Fruit fly (Drosophila melanogaster): Measurements from ENCODE around the gene CG12535.

The CG12535 gene

dm6 chrX:3381667-3382066, 67.1 kb downstream of the CG12535 start (continued):
- TF ChIP-seq CG13775 (GFP tag; optimal IDR thresholded peaks at IDR 0.05), result no peak
- no peak; the same call in 1 of the 2 replicates for TF ChIP-seq CG14667 (GFP tag; IDR thresholded peaks at IDR 0.05)
- peak; percentile 51 for TF ChIP-seq cato (GFP tag; optimal IDR thresholded peaks at IDR 0.05; ENCODE audit: borderline replicate concordance)
- peak; percentile 64; the same call in 2 of the 3 replicates for TF ChIP-seq Dbx (GFP tag; IDR thresholded peaks at IDR 0.05)
- peak; percentile 44 for TF ChIP-seq ems (GFP tag; optimal IDR thresholded peaks at IDR 0.05)
- peak; percentile 62 for TF ChIP-seq Hr3 (GFP tag; optimal IDR thresholded peaks at IDR 0.05)
- peak; percentile 77; the same call in 1 of the 2 replicates for TF ChIP-seq ttk (GFP tag; IDR thresholded peaks at IDR 0.05)
- 0 out of 3 replicates have a peak, but pooled peaks have one; percentile 31 for TF ChIP-seq z (GFP tag; IDR thresholded peaks at IDR 0.05)
- TF ChIP-seq CG7786 (GFP tag; optimal IDR thresholded peaks at IDR 0.05), result peak; percentile 68
- TF ChIP-seq hkb (optimal IDR thresholded peaks at IDR 0.05), result no peak
- TF ChIP-seq hkb (GFP tag; IDR thresholded peaks at IDR 0.05), result peak; percentile 87
- TF ChIP-seq CG9932 (GFP tag; IDR thresholded peaks at IDR 0.05), result peak; percentile 67
- no peak; the same call in 1 of the 2 replicates for TF ChIP-seq chm (GFP tag; IDR thresholded peaks at IDR 0.05)
- TF ChIP-seq tap (tag; optimal IDR thresholded peaks at IDR 0.05), result peak; percentile 57
- peak; percentile 65 for TF ChIP-seq peb (GFP tag; IDR thresholded peaks at IDR 0.05)
- peak; percentile 1 for TF ChIP-seq CG6813 (GFP tag; optimal IDR thresholded peaks at IDR 0.05)
- no peak for TF ChIP-seq usp (GFP tag; optimal IDR thresholded peaks at IDR 0.05)
- peak; percentile 46; the same call in 1 of the 2 replicates for TF ChIP-seq danr (GFP tag; IDR thresholded peaks at IDR 0.05)
- no peak for TF ChIP-seq B-H2 (GFP tag; optimal IDR thresholded peaks at IDR 0.05)
- peak; percentile 40 for TF ChIP-seq gcm2 (GFP tag; optimal IDR thresholded peaks at IDR 0.05)
- TF ChIP-seq sima (GFP tag; optimal IDR thresholded peaks at IDR 0.05), result peak; percentile 25
- TF ChIP-seq Mad (GFP tag; optimal IDR thresholded peaks at IDR 0.05), result peak; percentile 49
- TF ChIP-seq CG16863 (GFP tag; optimal IDR thresholded peaks at IDR 0.05), result peak; percentile 62
- no peak for TF ChIP-seq CG30020 (tag; optimal IDR thresholded peaks at IDR 0.05)
- peak; percentile 71 for TF ChIP-seq D19A (tag; optimal IDR thresholded peaks at IDR 0.05)
- no peak for TF ChIP-seq amos (GFP tag; IDR thresholded peaks at IDR 0.05; ENCODE audit: partially characterized antibody)
- peak; percentile 25 for TF ChIP-seq CG9437 (GFP tag; optimal IDR thresholded peaks at IDR 0.05)
- peak; percentile 56 for TF ChIP-seq CG10462 (GFP tag; optimal IDR thresholded peaks at IDR 0.05)
- peak; percentile 12 for TF ChIP-seq CG3281 (GFP tag; optimal IDR thresholded peaks at IDR 0.05)
- peak; percentile 74 for TF ChIP-seq CG9609 (GFP tag; optimal IDR thresholded peaks at IDR 0.05)
- peak; percentile 49; the same call in 1 of the 3 replicates for TF ChIP-seq CG2889 (GFP tag; IDR thresholded peaks at IDR 0.05)
- peak; percentile 68; the same call in 1 of the 3 replicates for TF ChIP-seq ase (GFP tag; IDR thresholded peaks at IDR 0.05)
- TF ChIP-seq exex (tag; optimal IDR thresholded peaks at IDR 0.05), result no peak
- TF ChIP-seq Adf1 (GFP tag; IDR thresholded peaks at IDR 0.05), result no peak
- TF ChIP-seq CG10321 (GFP tag; IDR thresholded peaks at IDR 0.05), result 0 out of 2 replicates have a peak, but pooled peaks have one; percentile 23
- no peak for TF ChIP-seq toy (GFP tag; IDR thresholded peaks at IDR 0.05)
- no peak for TF ChIP-seq kni (GFP tag; optimal IDR thresholded peaks at IDR 0.05)
- TF ChIP-seq CG30403 (GFP tag; optimal IDR thresholded peaks at IDR 0.05), result peak; percentile 66
- peak; percentile 66; the same call in 3 of the 4 replicates for TF ChIP-seq Gug (GFP tag; IDR thresholded peaks at IDR 0.05)
- TF ChIP-seq org-1 (GFP tag; optimal IDR thresholded peaks at IDR 0.05), result peak; percentile 64
- peak; percentile 71 for TF ChIP-seq CG13424 (tag; optimal IDR thresholded peaks at IDR 0.05)
- TF ChIP-seq D (optimal IDR thresholded peaks at IDR 0.05), result no peak
- peak; percentile 43 for TF ChIP-seq D (GFP tag; optimal IDR thresholded peaks at IDR 0.05)
- TF ChIP-seq ERR (GFP tag; optimal IDR thresholded peaks at IDR 0.05), result peak; percentile 29
- TF ChIP-seq CG4730 (GFP tag; IDR thresholded peaks at IDR 0.05), result peak; percentile 64
- TF ChIP-seq repo (GFP tag; optimal IDR thresholded peaks at IDR 0.05), result peak; percentile 44
- peak; percentile 56 for TF ChIP-seq Fer3 (tag; optimal IDR thresholded peaks at IDR 0.05)
- peak; percentile 53 for TF ChIP-seq CG18619 (GFP tag; optimal IDR thresholded peaks at IDR 0.05)
- TF ChIP-seq dati (GFP tag; IDR thresholded peaks at IDR 0.05), result peak; percentile 70
- peak; percentile 91 for TF ChIP-seq dm (GFP tag; optimal IDR thresholded peaks at IDR 0.05)
- TF ChIP-seq disco-r (GFP tag; optimal IDR thresholded peaks at IDR 0.05), result no peak
- TF ChIP-seq CG6272 (GFP tag; IDR thresholded peaks at IDR 0.05), result no peak
